Fruit fly (Drosophila melanogaster) whole organism: ENCODE data around the gene HP4.

Source experiments
- CG8478 ChIP-seq: fragments of >200 bp; optimal IDR thresholded peaks from 2 replicates; lab custom pipeline; 2018; ENCODE audit warnings: inconsistent platforms
- Dll ChIP-seq: fragments of >200 bp; optimal IDR thresholded peaks from 2 replicates; lab custom pipeline; 2017
- EcR ChIP-seq, 2 experiments: fragments of >200 bp; optimal IDR thresholded peaks; 2 replicates each; lab custom pipeline; 2017; ENCODE audit warnings: missing biosample characterization in 2 of 2, missing genetic modification characterization in 2 of 2, missing genetic modification reagents in 2 of 2
- pan ChIP-seq: fragments of >200 bp; optimal IDR thresholded peaks from 2 replicates; lab custom pipeline; 2017
- psq ChIP-seq: fragments of >200 bp; optimal IDR thresholded peaks from 2 replicates; lab custom pipeline; 2017
- usp ChIP-seq: fragments of >200 bp; optimal IDR thresholded peaks from 2 replicates; lab custom pipeline; 2017; ENCODE audit warnings: missing biosample characterization, missing genetic modification characterization, mixed read lengths

Gene HP4

DNA sequence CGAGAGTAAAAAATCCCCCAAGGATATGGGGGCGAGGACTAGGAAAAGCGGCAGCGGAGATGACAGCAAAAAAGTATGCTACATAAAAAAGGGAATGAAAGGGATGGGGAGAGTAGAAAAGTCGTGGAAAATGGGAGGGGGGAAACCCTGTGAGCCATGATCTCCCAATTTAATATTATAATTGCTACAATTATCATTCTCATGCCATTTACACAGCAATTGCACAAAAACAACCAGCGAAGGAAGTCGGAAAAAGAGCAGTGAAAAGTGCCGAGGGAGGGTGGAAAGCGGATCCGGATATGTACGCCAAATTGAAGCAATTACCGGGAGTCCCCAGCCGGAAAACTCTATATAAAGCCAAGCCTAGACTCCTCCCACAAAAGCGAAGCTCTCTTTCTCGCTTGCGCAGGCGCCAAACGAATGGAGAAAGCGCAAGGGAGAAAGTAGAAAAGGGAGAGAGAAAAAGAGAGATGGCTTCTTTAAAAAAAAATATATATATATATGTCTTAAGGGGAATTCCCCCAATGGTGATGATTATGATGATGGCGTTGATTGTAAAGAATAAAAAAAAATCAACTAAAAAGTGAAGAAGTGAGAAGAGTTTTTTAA is 7.4 kb downstream of the HP4 start:
- TF ChIP-seq CG8478 (lab: Kevin White, UChicago) (no peak), pan (lab: Kevin White, UChicago) (no peak), usp (GFP tag; lab: Kevin White, UChicago) (no peak), EcR (GFP tag; optimal IDR thresholded peaks at IDR 0.05; lab: Kevin White, UChicago) (no peak), psq (no peak), Dll (no peak)

DNA sequence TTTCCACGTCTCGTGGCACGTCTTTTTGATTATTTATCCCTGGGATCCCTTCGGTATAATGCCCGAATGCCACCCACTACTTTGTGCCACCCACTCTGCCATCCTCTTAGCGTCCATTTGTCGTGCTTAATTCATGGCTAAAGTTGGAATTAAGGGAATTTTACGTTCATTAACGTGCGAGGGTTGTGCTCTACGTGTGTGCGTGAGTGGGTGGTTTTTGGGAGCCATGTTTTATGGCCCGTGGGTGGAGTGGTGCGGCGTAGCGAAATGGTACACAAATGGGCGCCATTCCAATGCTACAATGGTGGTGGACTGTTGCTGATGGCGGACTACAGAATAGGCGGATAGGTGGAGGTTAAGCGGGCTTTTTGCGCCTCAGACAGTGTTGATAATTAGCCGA is 8.8 kb downstream of the HP4 start:
- no peak for TF ChIP-seq Dll
- no peak for TF ChIP-seq EcR (GFP tag; optimal IDR thresholded peaks at IDR 0.05; lab: Kevin White, UChicago)
- no peak for TF ChIP-seq pan (lab: Kevin White, UChicago)
- no peak for TF ChIP-seq CG8478 (lab: Kevin White, UChicago)
- no peak for TF ChIP-seq usp (GFP tag; lab: Kevin White, UChicago)
- TF ChIP-seq psq = no peak

DNA sequence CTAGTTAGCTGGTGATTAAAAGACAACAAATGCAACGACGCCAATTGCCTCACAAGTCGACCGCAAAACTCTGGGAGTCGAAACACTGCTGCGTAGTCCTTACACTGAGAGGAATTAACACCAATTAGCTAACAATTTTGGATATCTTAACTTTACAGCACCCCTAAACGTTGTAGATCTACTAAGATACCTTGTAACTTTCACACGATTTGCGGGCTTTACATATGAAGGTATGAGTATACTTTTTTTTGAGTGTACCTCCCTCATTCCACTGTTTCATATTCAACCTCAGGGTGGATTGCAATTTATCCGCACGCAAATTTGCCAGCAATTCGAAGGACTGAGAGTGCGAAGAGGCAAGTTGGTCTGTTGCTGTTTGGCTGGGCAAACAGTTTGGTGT is 12.4 kb downstream of the HP4 start:
- TF ChIP-seq EcR (GFP tag; optimal IDR thresholded peaks at IDR 0.05; lab: Kevin White, UChicago) = no peak
- no peak for TF ChIP-seq Dll
- no peak for TF ChIP-seq psq
- no peak for TF ChIP-seq pan (lab: Kevin White, UChicago)
- no peak for TF ChIP-seq CG8478 (lab: Kevin White, UChicago)
- no peak for TF ChIP-seq usp (GFP tag; lab: Kevin White, UChicago)

DNA sequence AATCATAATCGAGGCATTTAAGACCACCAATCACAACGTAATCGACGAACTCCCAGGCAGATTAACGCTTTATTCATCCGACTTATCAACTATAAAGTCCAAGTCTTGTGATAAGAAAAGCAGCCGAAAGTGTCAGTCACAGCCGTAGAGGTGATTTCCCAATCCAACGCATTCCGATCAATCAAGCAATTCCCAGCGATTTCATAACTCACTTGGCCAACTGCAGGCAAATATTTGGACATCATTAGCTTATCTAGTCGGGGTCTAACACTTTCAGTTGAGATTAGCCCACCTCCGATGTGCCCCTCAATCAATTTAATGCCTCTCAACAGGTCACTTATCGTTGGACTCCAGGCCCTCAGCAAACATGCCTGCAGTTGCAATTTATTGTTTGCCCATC is 12.9 kb downstream of the HP4 start:
- TF ChIP-seq pan (lab: Kevin White, UChicago) (no peak), usp (GFP tag; lab: Kevin White, UChicago) (no peak), Dll (no peak), EcR (GFP tag; optimal IDR thresholded peaks at IDR 0.05; lab: Kevin White, UChicago) (no peak), psq (no peak), CG8478 (lab: Kevin White, UChicago) (no peak)

DNA sequence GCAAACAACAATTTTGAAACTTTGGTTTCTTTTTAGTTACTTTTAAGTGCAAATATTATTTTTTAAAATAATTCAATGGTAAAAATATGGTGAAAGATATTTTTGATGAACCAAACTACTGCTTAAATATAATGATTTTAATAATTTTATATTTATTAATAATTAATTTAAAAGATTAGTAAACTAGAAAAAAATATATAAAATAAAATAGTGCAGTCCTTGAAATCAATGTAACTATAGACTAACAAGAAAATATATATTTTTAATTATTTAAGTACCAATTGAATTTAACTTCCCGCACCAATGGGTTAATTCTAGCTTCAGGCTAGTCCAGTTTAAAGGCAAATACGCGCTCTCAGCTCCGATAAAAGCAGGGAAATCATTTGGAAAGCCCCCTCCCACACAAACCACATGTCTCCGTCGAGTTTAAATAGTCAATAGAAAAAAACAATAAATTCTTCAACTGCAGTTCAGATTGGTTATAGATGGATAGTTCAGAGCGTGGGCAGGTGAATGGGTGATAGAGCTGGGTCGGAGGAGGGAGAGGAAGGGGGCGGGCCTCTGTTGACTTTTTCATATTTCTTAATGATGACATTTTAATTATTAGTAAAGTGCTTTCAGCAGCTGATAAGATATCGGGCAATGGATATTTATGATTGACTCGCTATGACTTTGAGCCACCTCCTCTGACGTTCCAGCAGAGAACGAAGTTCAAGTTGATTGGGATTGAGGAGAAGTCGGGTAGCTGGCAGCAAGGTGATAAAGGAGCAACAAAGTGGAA is 13.8 kb downstream of the HP4 start:
- TF ChIP-seq pan (lab: Kevin White, UChicago) (no peak), Dll (no peak), CG8478 (lab: Kevin White, UChicago) (no peak), psq (no peak), EcR (GFP tag; optimal IDR thresholded peaks at IDR 0.05; lab: Kevin White, UChicago) (no peak), usp (GFP tag; lab: Kevin White, UChicago) (no peak)

DNA sequence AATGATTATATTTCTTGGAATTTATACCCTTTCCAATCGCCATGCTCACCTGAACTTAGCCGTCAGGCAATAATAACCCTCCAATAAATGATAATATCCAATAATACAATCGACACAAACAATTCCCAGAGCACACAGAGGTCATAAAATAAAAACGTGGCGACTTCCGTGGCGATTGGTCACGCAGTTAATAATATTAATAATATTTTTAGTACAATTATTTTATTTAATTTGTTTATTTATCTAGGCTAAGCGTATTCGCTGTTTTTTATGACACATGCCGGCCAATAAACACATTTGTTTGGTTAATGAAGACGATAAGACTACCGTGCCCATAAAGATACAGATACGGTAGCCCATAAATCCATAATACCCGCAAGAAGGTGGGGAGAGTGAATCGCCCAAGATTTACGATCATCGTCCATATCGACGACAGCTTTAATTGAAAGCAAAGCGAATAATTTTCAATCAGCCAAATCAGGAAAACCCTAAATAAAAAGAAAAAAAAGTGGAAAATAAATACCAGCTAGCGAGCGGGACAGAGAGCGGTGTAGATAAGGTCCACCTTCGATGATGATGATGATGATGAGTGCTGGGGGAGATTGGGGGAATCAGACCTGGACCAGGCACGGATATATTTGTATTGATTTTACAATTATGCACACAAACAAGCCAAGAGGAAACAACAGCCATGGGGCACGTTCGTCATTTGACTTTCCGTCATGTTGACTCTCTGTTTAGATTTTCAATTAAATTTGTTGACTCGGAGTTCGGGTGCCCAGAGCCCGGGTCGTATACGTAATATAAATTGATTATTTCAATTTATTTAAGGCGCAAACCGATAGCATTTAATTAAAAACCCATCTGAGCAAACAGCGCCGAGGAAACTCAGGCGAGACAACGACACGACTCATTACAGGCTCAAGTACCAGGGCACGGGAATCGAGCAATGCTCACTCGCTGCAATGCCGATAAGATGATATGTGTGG is 15.0 kb downstream of the HP4 start:
- TF ChIP-seq pan (lab: Kevin White, UChicago) (no peak), CG8478 (lab: Kevin White, UChicago) (no peak), psq (no peak), usp (GFP tag; lab: Kevin White, UChicago) (no peak), Dll (no peak), EcR (GFP tag; optimal IDR thresholded peaks at IDR 0.05; lab: Kevin White, UChicago) (no peak)

DNA sequence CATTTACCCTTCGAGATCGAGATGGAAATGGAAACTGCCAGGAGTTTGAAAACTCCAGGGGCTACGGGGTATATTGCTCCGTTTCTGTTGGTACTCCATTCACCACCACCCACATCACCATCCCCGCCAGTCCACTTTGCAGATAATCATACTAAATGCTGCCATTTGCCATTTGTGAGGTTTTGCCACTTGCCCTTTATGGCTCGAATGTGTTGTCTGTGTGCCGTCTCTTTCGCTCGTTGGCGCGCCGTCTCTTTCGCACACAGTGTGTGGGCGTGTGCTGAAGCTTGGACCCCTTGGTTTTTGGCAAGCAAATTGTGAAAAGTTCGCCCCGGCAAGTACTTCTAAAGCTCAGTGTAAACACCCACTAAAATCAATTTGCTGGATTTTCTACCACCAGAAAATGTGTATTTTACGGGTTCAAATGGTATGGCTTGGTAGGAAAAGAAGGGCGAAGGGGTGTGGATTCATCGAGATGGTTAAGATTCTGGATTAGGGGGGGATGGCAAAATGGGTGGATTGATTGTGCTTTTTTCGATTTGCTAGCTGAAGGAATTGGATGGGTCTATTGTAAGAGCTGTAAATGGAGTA is 17.3 kb downstream of the HP4 start:
- TF ChIP-seq pan (lab: Kevin White, UChicago) (no peak), EcR (GFP tag; optimal IDR thresholded peaks at IDR 0.05; lab: Kevin White, UChicago) (no peak), CG8478 (lab: Kevin White, UChicago) (no peak), psq (no peak), Dll (no peak), usp (GFP tag; lab: Kevin White, UChicago) (no peak)

DNA sequence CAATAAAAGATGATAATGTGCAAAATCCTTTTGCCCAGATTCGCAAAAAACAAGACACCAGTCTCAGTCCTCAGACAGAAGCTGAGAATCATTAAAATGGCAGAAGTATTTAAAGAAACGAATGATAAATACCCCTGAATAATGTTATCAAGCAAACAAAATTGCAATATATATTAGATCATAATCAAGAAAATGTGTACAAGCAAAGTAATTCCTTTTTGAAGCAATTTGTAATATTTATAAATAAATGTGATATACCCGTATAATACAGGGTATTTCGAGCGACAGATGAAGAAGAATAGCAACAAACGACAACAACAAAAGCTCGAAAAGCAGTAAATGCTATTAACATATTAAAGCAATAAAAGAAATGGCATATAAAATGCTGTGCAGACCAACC is 17.9 kb downstream of the HP4 start:
- TF ChIP-seq CG8478 (lab: Kevin White, UChicago) = no peak

DNA sequence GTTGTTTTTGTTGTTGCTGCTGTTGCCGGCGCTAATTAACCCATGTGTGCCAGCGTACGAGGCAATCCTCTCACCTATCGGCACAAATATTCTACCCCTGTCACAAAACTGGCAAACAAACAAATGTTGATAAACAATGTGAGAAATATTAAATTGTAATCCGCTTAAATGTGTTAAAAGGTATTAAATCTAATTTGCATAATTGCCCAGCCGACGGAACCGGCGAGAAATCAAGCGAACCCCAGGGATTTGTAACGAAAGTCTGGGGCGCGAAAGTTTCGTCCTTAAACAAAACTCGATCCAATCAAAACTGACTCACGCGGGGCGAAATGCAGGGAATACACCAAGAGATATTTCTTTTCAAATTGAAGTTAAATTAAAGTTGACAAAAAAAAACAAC is 19.2 kb downstream of the HP4 start:
- TF ChIP-seq CG8478 (lab: Kevin White, UChicago) (no peak), usp (GFP tag; lab: Kevin White, UChicago) (no peak), Dll (no peak), pan (lab: Kevin White, UChicago) (no peak), psq (no peak)

DNA sequence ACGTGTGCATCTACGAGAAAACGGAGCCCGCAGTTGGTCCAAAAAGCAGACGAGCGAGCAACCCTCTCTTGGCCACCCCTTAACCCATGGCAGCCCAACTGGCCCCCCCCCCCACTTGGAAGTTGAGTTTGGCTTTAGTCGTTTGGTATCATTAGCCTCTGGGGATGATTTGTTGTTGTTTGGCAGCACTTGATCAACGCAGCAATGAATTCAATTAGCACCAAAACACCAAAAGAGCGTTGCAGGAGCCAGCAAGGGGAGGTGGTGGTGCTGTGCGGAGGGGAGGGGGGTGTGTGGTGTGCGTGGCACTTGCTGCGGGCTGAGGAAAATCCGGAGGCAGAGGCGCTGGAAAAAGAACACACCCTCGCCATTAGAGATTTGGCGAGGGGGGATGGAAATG is 21.0 kb downstream of the HP4 start:
- TF ChIP-seq Dll (no peak), CG8478 (lab: Kevin White, UChicago) (no peak), pan (lab: Kevin White, UChicago) (no peak), psq (no peak), usp (GFP tag; lab: Kevin White, UChicago) (no peak)

DNA sequence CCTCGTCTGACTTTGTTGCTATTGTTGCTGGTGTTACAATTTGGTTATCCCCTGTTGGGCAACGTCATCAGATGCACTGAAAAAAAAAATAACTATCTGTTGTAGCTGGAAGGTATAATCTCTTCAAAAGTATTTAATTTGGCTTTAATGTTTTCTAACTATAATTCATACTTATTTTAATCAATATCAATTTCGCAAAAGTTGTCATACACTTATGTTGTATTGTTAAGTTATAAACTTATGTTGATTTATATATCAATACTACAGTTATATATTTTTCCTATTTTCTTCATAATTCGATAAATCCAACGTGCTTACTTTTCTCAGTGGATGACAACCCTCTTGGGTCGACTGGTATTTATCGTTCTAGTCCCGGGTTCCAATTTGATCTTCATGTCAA is 22.2 kb downstream of the HP4 start:
- no peak for TF ChIP-seq psq
- no peak for TF ChIP-seq Dll
- no peak for TF ChIP-seq EcR (GFP tag; optimal IDR thresholded peaks at IDR 0.05; lab: Kevin White, UChicago)
- no peak for TF ChIP-seq CG8478 (lab: Kevin White, UChicago)
- TF ChIP-seq pan (lab: Kevin White, UChicago) = no peak
- TF ChIP-seq usp (GFP tag; lab: Kevin White, UChicago) = no peak
